Worm (Caenorhabditis elegans) whole organism, mixed stage, embryonic: ENCODE results near the gene Y39G8B.2.

Experiments used
- cnd-1 ChIP-seq: fragments of 200-800 bp; sonication (Bioruptor generic); optimal IDR thresholded peaks from 2 replicates; lab custom pipeline; 2018; ENCODE audit warnings: mild to moderate bottlenecking, missing genetic modification characterization, missing compliant biosample characterization
- elt-3 ChIP-seq: fragments of 150-350 bp; optimal IDR thresholded peaks from 2 replicates; lab custom pipeline; 2014; ENCODE audit warnings: missing biosample characterization, missing genetic modification characterization
- lin-13 ChIP-seq: fragments of 150-350 bp; optimal IDR thresholded peaks from 2 replicates; lab custom pipeline; 2014; ENCODE audit warnings: missing biosample characterization, missing genetic modification characterization
- mab-5 ChIP-seq: fragments of 150-350 bp; optimal IDR thresholded peaks from 2 replicates; lab custom pipeline; 2014; ENCODE audit warnings: missing biosample characterization, missing genetic modification characterization
- mep-1 ChIP-seq: fragments of 150-350 bp; optimal IDR thresholded peaks from 2 replicates; lab custom pipeline; 2017; ENCODE audit warnings: missing biosample characterization, missing genetic modification reagents, missing genetic modification characterization, inconsistent platforms
- nhr-28 ChIP-seq: fragments of 150-350 bp; optimal IDR thresholded peaks from 2 replicates; lab custom pipeline; 2014; ENCODE audit warnings: missing biosample characterization, missing genetic modification characterization
- sem-2 ChIP-seq: fragments of 200-800 bp; sonication (Bioruptor generic); optimal IDR thresholded peaks from 2 replicates; lab custom pipeline; 2018; ENCODE audit warnings: mild to moderate bottlenecking, missing genetic modification characterization, missing compliant biosample characterization
- snpc-4 ChIP-seq: fragments of 150-350 bp; optimal IDR thresholded peaks from 2 replicates; lab custom pipeline; 2014; ENCODE audit warnings: missing biosample characterization, missing genetic modification characterization
- sptf-1 ChIP-seq: sonication (generic microtip); optimal IDR thresholded peaks from 2 replicates; lab custom pipeline; 2017; ENCODE audit warnings: mild to moderate bottlenecking, missing genetic modification characterization, moderate library complexity, missing compliant biosample characterization
- unc-39 ChIP-seq: fragments of 150-350 bp; optimal IDR thresholded peaks from 2 replicates; lab custom pipeline; 2014; ENCODE audit warnings: missing biosample characterization, missing genetic modification characterization
- unc-62 ChIP-seq: fragments of 150-350 bp; optimal IDR thresholded peaks from 2 replicates; lab custom pipeline; 2014; ENCODE audit warnings: missing biosample characterization, missing genetic modification reagents, missing genetic modification characterization

ce11 chrII:13964325-13964724, 11.7 kb downstream of the Y39G8B.2 start:
- TF ChIP-seq sptf-1 (tag; lab: Kevin White, UChicago) (no peak), cnd-1 (tag; lab: Kevin White, UChicago) (no peak), snpc-4 (tag; lab: Kevin White, UChicago) (no peak), mab-5 (tag; lab: Kevin White, UChicago) (no peak), unc-62 (no peak), unc-39 (tag; lab: Kevin White, UChicago) (no peak), sem-2 (GFP tag; lab: Kevin White, UChicago) (no peak), nhr-28 (tag; lab: Kevin White, UChicago) (no peak), lin-13 (tag; lab: Kevin White, UChicago) (no peak), elt-3 (tag; lab: Kevin White, UChicago) (no peak), mep-1 (tag; lab: Kevin White, UChicago) (no peak)
